Worm (Caenorhabditis elegans): Measurements from ENCODE around the gene krr-1.

ce11 chrV:7246951-7247350 lies 16.0 kb downstream of the krr-1 start, which contains the start of gene C05C8.7:
- TF ChIP-seq nhr-76 (tag; optimal IDR thresholded peaks at IDR 0.05) (no peak), elt-3 (tag; optimal IDR thresholded peaks at IDR 0.05) (no peak)
